Fruit fly (Drosophila melanogaster) whole organism, embryonic: ENCODE results near the gene CG31126.

Source experiments
- Awh ChIP-seq: fragments of 200-800 bp; sonication (Bioruptor generic); IDR thresholded peaks from 2 replicates; pipeline ENCODE4, ENCODE4 v1.3.6; 2022; ENCODE audit warnings: missing biosample characterization, missing genetic modification characterization
- Bgb ChIP-seq: fragments of 200-800 bp; sonication (Bioruptor generic); IDR thresholded peaks from 2 replicates; pipeline ENCODE4 v1.3.6; 2022; ENCODE audit warnings: missing biosample characterization, missing genetic modification characterization; ENCODE audit not compliant: partially characterized antibody
- CG11247 ChIP-seq: fragments of 200-800 bp; sonication (Bioruptor generic); IDR thresholded peaks from 2 replicates; pipeline ENCODE4 v1.3.6; 2022; ENCODE audit warnings: missing biosample characterization, missing genetic modification characterization
- CG12155 ChIP-seq: fragments of 200-800 bp; sonication (Bioruptor generic); optimal IDR thresholded peaks from 3 replicates; lab custom pipeline; 2016; ENCODE audit warnings: missing biosample characterization, missing genetic modification characterization
- CG13775 ChIP-seq: fragments of 200-800 bp; sonication (Bioruptor generic); optimal IDR thresholded peaks from 3 replicates; lab custom pipeline; 2017; ENCODE audit warnings: missing biosample characterization, mild to moderate bottlenecking, missing genetic modification characterization
- CG2116 ChIP-seq: fragments of 200-800 bp; sonication (Bioruptor generic); optimal IDR thresholded peaks from 3 replicates; lab custom pipeline; 2018; ENCODE audit warnings: missing biosample characterization, mild to moderate bottlenecking, missing genetic modification characterization
- CG2199 ChIP-seq: fragments of 200-800 bp; sonication (Bioruptor generic); IDR thresholded peaks from 3 replicates; pipeline ENCODE4 v1.3.6; 2022; ENCODE audit warnings: missing biosample characterization, missing genetic modification characterization
- CG2678 ChIP-seq: fragments of 200-800 bp; sonication (Bioruptor generic); optimal IDR thresholded peaks from 3 replicates; lab custom pipeline; 2019; ENCODE audit warnings: missing biosample characterization, mild to moderate bottlenecking, missing genetic modification characterization, moderate library complexity
- CG30020 ChIP-seq: fragments of 200-800 bp; optimal IDR thresholded peaks from 2 replicates; lab custom pipeline; 2019; ENCODE audit warnings: missing biosample characterization, mild to moderate bottlenecking, missing genetic modification characterization, moderate library complexity
- CG34376 ChIP-seq: fragments of 200-800 bp; sonication (Bioruptor generic); optimal IDR thresholded peaks from 2 replicates; lab custom pipeline; 2018; ENCODE audit warnings: missing biosample characterization, mild to moderate bottlenecking, missing genetic modification characterization
- CG43689 ChIP-seq: fragments of 200-800 bp; sonication (Bioruptor generic); IDR thresholded peaks from 2 replicates; pipeline ENCODE4 v1.3.6; 2022; ENCODE audit warnings: missing biosample characterization, missing genetic modification characterization
- CG4424 ChIP-seq: fragments of 200-800 bp; sonication (Bioruptor generic); optimal IDR thresholded peaks from 3 replicates; lab custom pipeline; 2016; ENCODE audit warnings: missing biosample characterization, missing genetic modification characterization
- CG6689 ChIP-seq: fragments of 200-800 bp; sonication (Bioruptor generic); IDR thresholded peaks from 2 replicates; pipeline ENCODE4 v1.3.6; 2022; ENCODE audit warnings: missing biosample characterization, missing genetic modification characterization
- CG6765 ChIP-seq: fragments of 200-800 bp; sonication (Bioruptor generic); optimal IDR thresholded peaks from 3 replicates; lab custom pipeline; 2017; ENCODE audit warnings: missing biosample characterization, mild to moderate bottlenecking, missing genetic modification characterization
- CG6791 ChIP-seq: fragments of 200-800 bp; sonication (Bioruptor generic); IDR thresholded peaks from 3 replicates; pipeline ENCODE4 v1.3.6; 2022; ENCODE audit warnings: missing biosample characterization, missing genetic modification characterization; ENCODE audit not compliant: partially characterized antibody
- CG7271 ChIP-seq: fragments of 200-800 bp; sonication (Bioruptor generic); optimal IDR thresholded peaks from 2 replicates; lab custom pipeline; 2018; ENCODE audit warnings: missing biosample characterization, mild to moderate bottlenecking, missing genetic modification characterization, moderate library complexity
- CG7372 ChIP-seq: fragments of 200-800 bp; sonication (Bioruptor generic); IDR thresholded peaks from 2 replicates; pipeline ENCODE4 v1.3.6; 2022; ENCODE audit warnings: missing biosample characterization, missing genetic modification characterization
- CG7786 ChIP-seq: fragments of 200-800 bp; sonication (Bioruptor generic); optimal IDR thresholded peaks from 2 replicates; lab custom pipeline; 2016; ENCODE audit warnings: missing biosample characterization, missing genetic modification characterization
- CG7963 ChIP-seq: fragments of 200-800 bp; sonication (Bioruptor generic); IDR thresholded peaks from 3 replicates; pipeline ENCODE4 v1.3.6; 2022; ENCODE audit warnings: missing biosample characterization, missing genetic modification characterization; ENCODE audit not compliant: partially characterized antibody
- Dp ChIP-seq: fragments of 200-800 bp; sonication (Bioruptor generic); optimal IDR thresholded peaks from 2 replicates; lab custom pipeline; 2018; ENCODE audit warnings: missing biosample characterization, mild to moderate bottlenecking, missing genetic modification characterization, moderate library complexity
- Ets65A ChIP-seq: fragments of 200-800 bp; sonication (Bioruptor generic); peaks from one replicate; lab custom pipeline; 2016; ENCODE audit warnings: missing biosample characterization, missing genetic modification characterization
- Hey ChIP-seq: fragments of 200-800 bp; sonication (Bioruptor generic); optimal IDR thresholded peaks from 3 replicates; lab custom pipeline; 2018; ENCODE audit warnings: missing biosample characterization, mild to moderate bottlenecking, missing genetic modification characterization
- HmgD ChIP-seq: fragments of 200-800 bp; sonication (Bioruptor generic); optimal IDR thresholded peaks from 3 replicates; lab custom pipeline; 2016; ENCODE audit warnings: missing biosample characterization, missing genetic modification characterization
- MBD-R2 ChIP-seq: fragments of 200-800 bp; sonication (Bioruptor generic); IDR thresholded peaks from 2 replicates; pipeline ENCODE4 v1.3.6; 2022; ENCODE audit warnings: missing biosample characterization, missing genetic modification characterization
- MESR4 ChIP-seq: fragments of 200-800 bp; sonication (Bioruptor generic); optimal IDR thresholded peaks from 2 replicates; lab custom pipeline; 2018; ENCODE audit warnings: missing biosample characterization, mild to moderate bottlenecking, missing genetic modification characterization, moderate library complexity
- Med ChIP-seq: fragments of 200-800 bp; sonication (Bioruptor generic); peaks from one replicate; lab custom pipeline; 2016; ENCODE audit warnings: missing biosample characterization, missing genetic modification characterization, mild to moderate bottlenecking, inconsistent platforms, moderate library complexity
- Opbp ChIP-seq: fragments of 200-800 bp; sonication (Bioruptor generic); IDR thresholded peaks from 3 replicates; pipeline ENCODE4 v1.3.6; 2022; ENCODE audit warnings: missing biosample characterization, missing genetic modification characterization; ENCODE audit not compliant: partially characterized antibody
- Ssrp ChIP-seq: fragments of 200-800 bp; sonication (Bioruptor generic); optimal IDR thresholded peaks from 2 replicates; lab custom pipeline; 2018; ENCODE audit warnings: missing biosample characterization, mild to moderate bottlenecking, missing genetic modification characterization, moderate library complexity
- Trl ChIP-seq, 3 experiments: fragments of >200 bp in 2 of 3; fragments of 200-800 bp in 1 of 3; sonication (Bioruptor generic) in 1 of 3; optimal IDR thresholded peaks; 2 replicates in 1 of 3; 3 replicates in 2 of 3; lab custom pipeline; 2016 to 2017; ENCODE audit warnings: missing biosample characterization in 1 of 3, missing genetic modification characterization in 1 of 3
- abd-A ChIP-seq: fragments of 200-800 bp; sonication (Bioruptor generic); optimal IDR thresholded peaks from 3 replicates; lab custom pipeline; 2019; ENCODE audit warnings: missing biosample characterization, mild to moderate bottlenecking, missing genetic modification characterization, moderate library complexity
- br ChIP-seq: fragments of >200 bp; optimal IDR thresholded peaks from 2 replicates; lab custom pipeline; 2017
- ci ChIP-seq: fragments of 200-800 bp; sonication (Bioruptor generic); IDR thresholded peaks from 3 replicates; pipeline ENCODE4 v1.3.6; 2022; ENCODE audit warnings: missing biosample characterization, missing genetic modification characterization
- crol ChIP-seq: fragments of 200-800 bp; sonication (Bioruptor generic); IDR thresholded peaks from 2 replicates; pipeline ENCODE4 v1.3.6; 2022; ENCODE audit warnings: missing biosample characterization, missing genetic modification characterization
- dm ChIP-seq: fragments of 200-800 bp; sonication (Bioruptor generic); optimal IDR thresholded peaks from 3 replicates; lab custom pipeline; 2016; ENCODE audit warnings: missing biosample characterization, missing genetic modification characterization
- fd96Cb ChIP-seq: fragments of 200-800 bp; sonication (Bioruptor generic); optimal IDR thresholded peaks from 2 replicates; lab custom pipeline; 2018; ENCODE audit warnings: missing biosample characterization, mild to moderate bottlenecking, missing genetic modification characterization, moderate library complexity
- gfzf ChIP-seq: fragments of 200-800 bp; sonication (Bioruptor generic); optimal IDR thresholded peaks from 2 replicates; lab custom pipeline; 2016; ENCODE audit warnings: missing biosample characterization, mild to moderate bottlenecking, missing genetic modification characterization, moderate library complexity
- klu ChIP-seq: fragments of 200-800 bp; sonication (Bioruptor generic); IDR thresholded peaks from 2 replicates; pipeline ENCODE4 v1.3.6; 2022; ENCODE audit warnings: missing biosample characterization, missing genetic modification characterization
- mld ChIP-seq: fragments of 200-800 bp; sonication (Bioruptor generic); IDR thresholded peaks from 3 replicates; pipeline ENCODE4 v1.3.6; 2022; ENCODE audit warnings: missing biosample characterization, missing genetic modification characterization; ENCODE audit not compliant: partially characterized antibody
- odd ChIP-seq: fragments of 200-800 bp; sonication (Bioruptor generic); optimal IDR thresholded peaks from 2 replicates; lab custom pipeline; 2017; ENCODE audit warnings: missing biosample characterization, mild to moderate bottlenecking, missing genetic modification characterization
- phol ChIP-seq: fragments of 200-800 bp; sonication (Bioruptor generic); optimal IDR thresholded peaks from 3 replicates; lab custom pipeline; 2018; ENCODE audit warnings: missing biosample characterization, mild to moderate bottlenecking, missing genetic modification characterization, moderate library complexity
- row ChIP-seq: fragments of 200-800 bp; sonication (Bioruptor generic); IDR thresholded peaks from 3 replicates; pipeline ENCODE4 v1.3.6; 2022; ENCODE audit warnings: missing biosample characterization, missing genetic modification characterization
- run ChIP-seq: fragments of 200-800 bp; sonication (Bioruptor generic); optimal IDR thresholded peaks from 3 replicates; lab custom pipeline; 2018; ENCODE audit warnings: missing biosample characterization, mild to moderate bottlenecking, missing genetic modification characterization
- sr ChIP-seq: fragments of 200-800 bp; sonication (Bioruptor generic); IDR thresholded peaks from 3 replicates; pipeline ENCODE4 v1.3.6; 2022; ENCODE audit warnings: missing biosample characterization, missing genetic modification characterization
- stwl ChIP-seq: fragments of 200-800 bp; sonication (Bioruptor generic); optimal IDR thresholded peaks from 3 replicates; lab custom pipeline; 2018; ENCODE audit warnings: missing biosample characterization, mild to moderate bottlenecking, missing genetic modification characterization, moderate library complexity
- tin ChIP-seq: fragments of 200-800 bp; sonication (Bioruptor generic); optimal IDR thresholded peaks from 3 replicates; lab custom pipeline; 2016; ENCODE audit warnings: missing biosample characterization, missing genetic modification characterization
- z ChIP-seq: fragments of 200-800 bp; sonication (Bioruptor generic); IDR thresholded peaks from 3 replicates; pipeline ENCODE4 v1.3.6; 2022; ENCODE audit warnings: missing biosample characterization, missing genetic modification characterization

Gene CG31126

DNA sequence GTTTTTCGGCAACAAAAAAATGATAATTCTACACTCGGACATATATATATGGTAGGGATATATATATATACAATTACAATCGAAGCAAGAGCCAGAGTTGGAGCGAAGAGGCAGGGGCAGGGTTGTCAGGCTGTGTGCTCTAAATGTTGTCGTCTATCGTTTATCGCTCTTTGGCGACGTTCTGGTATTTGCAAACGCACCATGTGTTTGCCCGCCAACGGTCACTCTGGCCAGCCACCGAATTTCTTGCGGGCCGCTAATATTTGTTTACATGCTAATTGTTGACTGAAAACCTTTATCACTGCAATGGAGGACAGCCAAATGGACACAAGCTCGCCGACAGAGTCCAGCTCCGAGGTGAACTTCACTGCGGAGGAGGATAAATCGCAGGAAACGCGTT, 9.5 kb upstream of the CG31126 start, which contains the start of the genes puf and ash2 (continued):
- TF ChIP-seq crol (GFP tag; lab: Robert Waterston, UW) (0 out of 2 replicates have a peak, but pooled peaks have one; percentile 48), CG2116 (GFP tag; lab: Kevin White, UChicago) (peak; percentile 86), Hey (tag; lab: Kevin White, UChicago) (no peak), tin (no peak), stwl (tag; lab: Kevin White, UChicago) (peak; percentile 92), CG4424 (GFP tag; lab: Kevin White, UChicago) (no peak), CG34376 (GFP tag; lab: Kevin White, UChicago) (no peak), ci (GFP tag; lab: Robert Waterston, UW) (no peak), CG7271 (tag; lab: Kevin White, UChicago) (no peak), Med (peak; percentile 86), gfzf (GFP tag; lab: Kevin White, UChicago) (peak; percentile 82), Bgb (GFP tag; lab: Robert Waterston, UW) (peak; percentile 70), sr (no peak), CG43689 (GFP tag; lab: Robert Waterston, UW) (no peak), Ssrp (no peak), odd (GFP tag; lab: Kevin White, UChicago) (no peak), Opbp (GFP tag; lab: Robert Waterston, UW) (peak; percentile 69), CG6791 (GFP tag; lab: Robert Waterston, UW) (peak; percentile 63), run (no peak), z (no peak), row (GFP tag; lab: Robert Waterston, UW) (peak; percentile 25; the same call in 1 of the 3 replicates), klu (GFP tag; lab: Robert Waterston, UW) (no peak), HmgD (GFP tag; lab: Kevin White, UChicago) (peak; percentile 33), MBD-R2 (GFP tag; lab: Robert Waterston, UW) (peak; percentile 96), CG2199 (GFP tag; lab: Robert Waterston, UW) (no peak), mld (0 out of 3 replicates have a peak, but pooled peaks have one; percentile 43), CG12155 (GFP tag; lab: Kevin White, UChicago) (no peak), dm (GFP tag; lab: Kevin White, UChicago) (peak; percentile 24), CG11247 (GFP tag; lab: Robert Waterston, UW) (no peak), CG6689 (no peak), Dp (peak; percentile 52), MESR4 (GFP tag; lab: Kevin White, UChicago) (peak; percentile 76), br (lab: Kevin White, UChicago) (no peak), CG7372 (no peak), fd96Cb (tag; lab: Kevin White, UChicago) (no peak), CG7786 (no peak), phol (tag; lab: Kevin White, UChicago) (peak; percentile 31), CG30020 (no peak), Ets65A (GFP tag; lab: Kevin White, UChicago) (no peak), CG13775 (GFP tag; lab: Kevin White, UChicago) (no peak), Trl (optimal IDR thresholded peaks at IDR 0.05; lab: Kevin White, UChicago) (peak in 1 of 2 experiments; percentile 6), Trl (GFP tag; optimal IDR thresholded peaks at IDR 0.05; lab: Kevin White, UChicago) (peak; percentile 25), CG6765 (GFP tag; lab: Kevin White, UChicago) (no peak), Awh (GFP tag; lab: Robert Waterston, UW) (no peak), abd-A (no peak), CG7963 (GFP tag; lab: Robert Waterston, UW) (peak; percentile 55; the same call in 1 of the 3 replicates), CG2678 (tag; lab: Kevin White, UChicago) (no peak)
